Worm (Caenorhabditis elegans) whole organism, L1 larva: ENCODE measurements around the gene rbm-26.

Source experiments
- aha-1 ChIP-seq: fragments of 150-350 bp; optimal IDR thresholded peaks from 2 replicates; lab custom pipeline; 2014; ENCODE audit warnings: missing biosample characterization, missing genetic modification characterization
- alr-1 ChIP-seq: fragments of 200-800 bp; sonication (Bioruptor generic); optimal IDR thresholded peaks from 2 replicates; lab custom pipeline; 2018; ENCODE audit warnings: borderline replicate concordance, mild to moderate bottlenecking, missing genetic modification characterization, missing compliant biosample characterization
- ceh-82 ChIP-seq, 3 experiments: fragments of 150-350 bp in 1 of 3; sonication (generic microtip) in 2 of 3; optimal IDR thresholded peaks; 2 replicates each; lab custom pipeline; 2014 to 2017; ENCODE audit warnings: missing biosample characterization in 3 of 3, missing genetic modification characterization in 3 of 3
- ceh-90 ChIP-seq: sonication (generic microtip); optimal IDR thresholded peaks from 2 replicates; lab custom pipeline; 2016; ENCODE audit warnings: missing genetic modification characterization, missing compliant biosample characterization
- dpl-1 ChIP-seq, 3 experiments: fragments of 150-350 bp in 2 of 3; sonication (generic microtip) in 1 of 3; optimal IDR thresholded peaks; 2 replicates each; lab custom pipeline; 2014 to 2017; ENCODE audit warnings: missing biosample characterization in 3 of 3, missing genetic modification characterization in 3 of 3, missing genetic modification reagents in 3 of 3
- dsc-1 ChIP-seq: sonication (generic microtip); optimal IDR thresholded peaks from 2 replicates; lab custom pipeline; 2016; ENCODE audit warnings: mild to moderate bottlenecking, missing genetic modification characterization, missing compliant biosample characterization
- efl-1 ChIP-seq, 4 experiments: fragments of 150-350 bp; optimal IDR thresholded peaks in 3 of 4; peaks in 1 of 4; 1 replicate in 1 of 4; 2 replicates in 3 of 4; lab custom pipeline; 2014; ENCODE audit warnings: missing biosample characterization in 2 of 4, missing genetic modification characterization in 2 of 4, missing genetic modification reagents in 2 of 4
- efl-3 ChIP-seq: fragments of 200-800 bp; sonication (Bioruptor generic); optimal IDR thresholded peaks from 2 replicates; lab custom pipeline; 2018; ENCODE audit warnings: mild to moderate bottlenecking, missing genetic modification characterization, missing compliant biosample characterization
- egl-13 ChIP-seq: sonication (generic microtip); optimal IDR thresholded peaks from 2 replicates; lab custom pipeline; 2016; ENCODE audit warnings: missing genotype, missing genetic modification reagents, missing genetic modification characterization, missing compliant biosample characterization
- elt-3 ChIP-seq, 6 experiments: fragments of 150-350 bp in 1 of 6; sonication (generic microtip); optimal IDR thresholded peaks; 2 replicates each; lab custom pipeline; 2017 to 2018; ENCODE audit warnings: missing biosample characterization in 6 of 6, missing genetic modification characterization in 6 of 6, inconsistent platforms in 1 of 6
- fkh-8 ChIP-seq: sonication (generic microtip); optimal IDR thresholded peaks from 2 replicates; lab custom pipeline; 2016; ENCODE audit warnings: mild to moderate bottlenecking, missing genetic modification characterization, missing compliant biosample characterization
- fos-1 ChIP-seq: fragments of 150-350 bp; optimal IDR thresholded peaks from 2 replicates; lab custom pipeline; 2014; ENCODE audit warnings: missing biosample characterization, missing genetic modification characterization
- hlh-17 ChIP-seq: fragments of 200-800 bp; sonication (Bioruptor generic); optimal IDR thresholded peaks from 2 replicates; lab custom pipeline; 2018; ENCODE audit warnings: missing genetic modification characterization, mild to moderate bottlenecking, missing compliant biosample characterization, moderate library complexity, borderline replicate concordance
- hlh-4 ChIP-seq: sonication (generic microtip); optimal IDR thresholded peaks from 2 replicates; lab custom pipeline; 2016; ENCODE audit warnings: mild to moderate bottlenecking, missing genetic modification characterization, missing compliant biosample characterization
- hpl-2 ChIP-seq: fragments of 150-350 bp; optimal IDR thresholded peaks from 2 replicates; lab custom pipeline; 2014; ENCODE audit warnings: missing biosample characterization, missing genetic modification reagents, missing genetic modification characterization
- lin-13 ChIP-seq: fragments of 150-350 bp; optimal IDR thresholded peaks from 2 replicates; lab custom pipeline; 2014; ENCODE audit warnings: missing biosample characterization, missing genetic modification reagents, missing genetic modification characterization
- lin-14 ChIP-seq: fragments of 200-800 bp; sonication (Bioruptor generic); optimal IDR thresholded peaks from 2 replicates; lab custom pipeline; 2018; ENCODE audit warnings: mild to moderate bottlenecking, missing genetic modification characterization, moderate library complexity, missing compliant biosample characterization
- lin-15B ChIP-seq: fragments of 150-350 bp; sonication (generic microtip); optimal IDR thresholded peaks from 3 replicates; lab custom pipeline; 2014; ENCODE audit warnings: missing biosample characterization, missing genetic modification characterization
- lin-35 ChIP-seq, 2 experiments: fragments of 150-350 bp; optimal IDR thresholded peaks; 2 replicates each; lab custom pipeline; 2014; ENCODE audit warnings: missing biosample characterization in 2 of 2, missing genetic modification characterization in 2 of 2, missing genetic modification reagents in 2 of 2
- lin-39 ChIP-seq: fragments of 150-350 bp; optimal IDR thresholded peaks from 2 replicates; lab custom pipeline; 2014; ENCODE audit warnings: missing biosample characterization, missing genetic modification reagents, missing genetic modification characterization
- lsy-2 ChIP-seq, 2 experiments: fragments of 150-350 bp; optimal IDR thresholded peaks; 2 replicates each; lab custom pipeline; 2014; ENCODE audit warnings: missing biosample characterization in 2 of 2, missing genetic modification characterization in 2 of 2
- mep-1 ChIP-seq: fragments of 150-350 bp; optimal IDR thresholded peaks from 2 replicates; lab custom pipeline; 2014; ENCODE audit warnings: missing biosample characterization, missing genetic modification characterization
- nhr-12 ChIP-seq: sonication (generic microtip); optimal IDR thresholded peaks from 2 replicates; lab custom pipeline; 2017; ENCODE audit warnings: missing biosample characterization, missing genetic modification characterization
- nhr-28 ChIP-seq: fragments of 150-350 bp; optimal IDR thresholded peaks from 2 replicates; lab custom pipeline; 2014; ENCODE audit warnings: missing biosample characterization, missing genetic modification characterization
- nhr-47 ChIP-seq: sonication (generic microtip); optimal IDR thresholded peaks from 2 replicates; lab custom pipeline; 2016; ENCODE audit warnings: mild to moderate bottlenecking, missing genetic modification characterization, moderate library complexity, missing compliant biosample characterization
- nhr-71 ChIP-seq: sonication (generic microtip); optimal IDR thresholded peaks from 2 replicates; lab custom pipeline; 2016; ENCODE audit warnings: mild to moderate bottlenecking, missing genetic modification characterization, moderate library complexity, missing compliant biosample characterization
- nhr-77 ChIP-seq: fragments of 150-350 bp; optimal IDR thresholded peaks from 2 replicates; lab custom pipeline; 2014; ENCODE audit warnings: missing biosample characterization, missing genetic modification characterization
- nhr-84 ChIP-seq: sonication (generic microtip); optimal IDR thresholded peaks from 2 replicates; lab custom pipeline; 2017; ENCODE audit warnings: missing biosample characterization, missing genetic modification characterization
- nhr-85 ChIP-seq: sonication (generic microtip); peaks from one replicate; lab custom pipeline; 2016; ENCODE audit warnings: missing genetic modification characterization, inconsistent platforms, missing compliant biosample characterization
- nhr-90 ChIP-seq: sonication (generic microtip); optimal IDR thresholded peaks from 2 replicates; lab custom pipeline; 2016; ENCODE audit warnings: mild to moderate bottlenecking, missing genetic modification characterization, missing compliant biosample characterization; ENCODE audit not compliant: poor library complexity
- pag-3 ChIP-seq: sonication (generic microtip); optimal IDR thresholded peaks from 2 replicates; lab custom pipeline; 2017; ENCODE audit warnings: missing genetic modification characterization, mild to moderate bottlenecking, missing compliant biosample characterization, antibody characterized with exemption, borderline replicate concordance; ENCODE audit not compliant: insufficient read depth
- snu-23 ChIP-seq: sonication (generic microtip); optimal IDR thresholded peaks from 2 replicates; lab custom pipeline; 2016; ENCODE audit warnings: missing genetic modification characterization, missing compliant biosample characterization
- swsn-7 ChIP-seq: sonication (generic microtip); optimal IDR thresholded peaks from 2 replicates; lab custom pipeline; 2016; ENCODE audit warnings: missing genetic modification characterization, missing compliant biosample characterization
- tbx-2 ChIP-seq: sonication (generic microtip); optimal IDR thresholded peaks from 2 replicates; lab custom pipeline; 2016; ENCODE audit warnings: missing genetic modification characterization, missing compliant biosample characterization
- unc-130 ChIP-seq: fragments of 150-350 bp; optimal IDR thresholded peaks from 2 replicates; lab custom pipeline; 2017; ENCODE audit warnings: missing biosample characterization, missing genetic modification characterization, inconsistent platforms
- unc-62 ChIP-seq: fragments of 150-350 bp; optimal IDR thresholded peaks from 2 replicates; lab custom pipeline; 2014; ENCODE audit warnings: missing biosample characterization, missing genetic modification reagents, missing genetic modification characterization
- xbp-1 ChIP-seq: sonication (generic microtip); optimal IDR thresholded peaks from 2 replicates; lab custom pipeline; 2016; ENCODE audit warnings: missing genetic modification characterization, missing compliant biosample characterization
- zag-1 ChIP-seq: fragments of 150-350 bp; optimal IDR thresholded peaks from 2 replicates; lab custom pipeline; 2014; ENCODE audit warnings: missing biosample characterization, missing genetic modification characterization
- ztf-4 ChIP-seq: fragments of 150-350 bp; optimal IDR thresholded peaks from 2 replicates; lab custom pipeline; 2014; ENCODE audit warnings: missing biosample characterization, missing genetic modification characterization

The rbm-26 gene

DNA sequence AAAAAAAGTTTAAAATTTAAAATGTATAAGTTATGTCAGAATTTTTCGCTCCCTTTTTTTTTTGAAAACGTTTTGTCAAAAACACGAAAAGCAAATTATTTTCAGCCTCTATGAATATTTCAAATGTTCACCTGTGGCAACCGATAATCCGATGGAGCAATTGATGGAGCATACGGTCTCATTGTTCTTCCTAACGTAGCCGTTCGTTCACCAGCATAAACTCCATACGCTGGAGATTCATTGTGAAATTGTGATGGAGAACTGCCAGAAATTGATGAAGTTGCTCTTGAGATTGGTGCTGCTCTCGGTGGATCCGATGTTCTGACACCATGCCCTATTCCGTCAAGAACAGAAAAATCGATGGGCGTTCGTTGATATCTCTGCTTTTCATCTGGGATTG, 19.5 kb upstream of the rbm-26 start:
- TF ChIP-seq lin-14 (GFP tag; lab: Kevin White, UChicago): no peak
- no peak for TF ChIP-seq aha-1 (tag; lab: Kevin White, UChicago)
- no peak for TF ChIP-seq alr-1 (tag; lab: Kevin White, UChicago)
- TF ChIP-seq efl-3 (GFP tag; lab: Kevin White, UChicago): no peak
- TF ChIP-seq swsn-7: no peak
- no peak for TF ChIP-seq ceh-90 (tag; lab: Kevin White, UChicago)
- TF ChIP-seq nhr-85 (tag; lab: Kevin White, UChicago): no peak
- TF ChIP-seq lsy-2 (tag; optimal IDR thresholded peaks at IDR 0.05; lab: Kevin White, UChicago): no peak
- no peak for TF ChIP-seq unc-62 (GFP tag; lab: Kevin White, UChicago)
- TF ChIP-seq hlh-17 (GFP tag; lab: Kevin White, UChicago): no peak
- no peak for TF ChIP-seq pag-3 (tag; lab: Kevin White, UChicago)
- TF ChIP-seq, all 84 proteins: peak for 0

- TF ChIP-seq mep-1 (tag; lab: Kevin White, UChicago) (peak; percentile 18), dsc-1 (tag; lab: Kevin White, UChicago) (peak; percentile 50), hpl-2 (GFP tag; lab: Kevin White, UChicago) (no peak), lin-39 (tag; lab: Kevin White, UChicago) (no peak), hlh-4 (no peak), tbx-2 (tag; lab: Kevin White, UChicago) (peak; percentile 2), xbp-1 (peak; percentile 30), nhr-90 (tag; lab: Kevin White, UChicago) (peak; percentile 10), nhr-84 (no peak), egl-13 (tag; lab: Kevin White, UChicago) (no peak), snu-23 (GFP tag; lab: Kevin White, UChicago) (peak; percentile 24), ztf-4 (tag; lab: Kevin White, UChicago) (no peak), lsy-2 (tag; optimal IDR thresholded peaks at IDR 0.05; lab: Kevin White, UChicago) (peak; percentile 3 to 30), efl-1 (optimal IDR thresholded peaks at IDR 0.05; lab: Kevin White, UChicago) (peak; percentile 8 to 32), efl-1 (GFP tag; optimal IDR thresholded peaks at IDR 0.05 in 1 of 2; lab: Kevin White, UChicago) (peak; percentile 3 to 83), lin-15B (no peak), lin-35 (GFP tag; optimal IDR thresholded peaks at IDR 0.05; lab: Kevin White, UChicago) (peak; percentile 17 to 22), unc-130 (tag; lab: Kevin White, UChicago) (peak; percentile 9), dpl-1 (GFP tag; optimal IDR thresholded peaks at IDR 0.05; lab: Kevin White, UChicago) (peak in 2 of 3 experiments; percentile 22 to 32), nhr-77 (tag; lab: Kevin White, UChicago) (no peak), zag-1 (tag; lab: Kevin White, UChicago) (no peak), nhr-85 (tag; lab: Kevin White, UChicago) (peak; percentile 37), nhr-12 (tag; lab: Kevin White, UChicago) (no peak), nhr-28 (tag; lab: Kevin White, UChicago) (no peak), swsn-7 (peak; percentile 29), ceh-82 (tag; optimal IDR thresholded peaks at IDR 0.05; lab: Kevin White, UChicago) (no peak), lin-13 (no peak), nhr-47 (tag; lab: Kevin White, UChicago) (peak; percentile 21), fkh-8 (tag; lab: Kevin White, UChicago) (no peak), nhr-71 (tag; lab: Kevin White, UChicago) (peak; percentile 42), fos-1 (no peak), elt-3 (tag; optimal IDR thresholded peaks at IDR 0.05; lab: Kevin White, UChicago) (no peak)
These were observed 18.7 kb upstream of the rbm-26 start, which contains the start of the genes abi-1 and arle-14 for ce11 chrIII:5692690-5693089. TSS of gene abi-1 (minus strand) at chrIII:5692740. TSS of gene arle-14 (plus strand) at chrIII:5692906.
